Worm (Caenorhabditis elegans): ENCODE data around the gene W02D7.5.

ce11 chrV:8263466-8263865, 35.6 kb downstream of the W02D7.5 start, which contains the start of gene C16D9.8:
- TF ChIP-seq med-1 (GFP tag; optimal IDR thresholded peaks at IDR 0.05; ENCODE audit: insufficient read depth) (no peak), ztf-29 (GFP tag; IDR thresholded peaks at IDR 0.05) (no peak), klf-2 (GFP tag; conservative IDR thresholded peaks at IDR 0.05) (no peak), flt-1 (GFP tag; IDR thresholded peaks at IDR 0.05) (no peak)
